Worm (Caenorhabditis elegans) whole organism, midembryonic: ENCODE measurements around the gene cnc-7.
"Not testable (repeated sequence)": the region's sequence is repeated elsewhere in the genome, so short reads cannot be mapped to it uniquely, and the experiment has no call there.

Source experiments
- flt-1 ChIP-seq: fragments of 200-800 bp; sonication (Bioruptor generic); IDR thresholded peaks from 2 replicates; pipeline ENCODE4 v1.3.6; 2022; ENCODE audit warnings: missing genetic modification characterization, missing compliant biosample characterization
- med-1 ChIP-seq: sonication (generic microtip); optimal IDR thresholded peaks from 2 replicates; lab custom pipeline; 2017; ENCODE audit warnings: missing genetic modification characterization, mild to moderate bottlenecking, missing compliant biosample characterization, antibody characterized with exemption, missing genetic modification reagents; ENCODE audit not compliant: insufficient read depth
- tab-1 ChIP-seq: fragments of 200-800 bp; sonication (Bioruptor generic); IDR thresholded peaks from 2 replicates; pipeline ENCODE4 v1.3.6; 2022; ENCODE audit warnings: missing genetic modification characterization, missing compliant biosample characterization
- ztf-23 ChIP-seq: fragments of 200-800 bp; sonication (Bioruptor generic); IDR thresholded peaks from 2 replicates; pipeline ENCODE4 v1.3.6; 2022; ENCODE audit warnings: missing genetic modification reagents, missing genetic modification characterization, missing compliant biosample characterization
- ztf-29 ChIP-seq: fragments of 200-800 bp; sonication (Bioruptor generic); IDR thresholded peaks from 2 replicates; pipeline ENCODE4 v1.3.6; 2022; ENCODE audit warnings: missing genetic modification reagents, missing genetic modification characterization, missing compliant biosample characterization

DNA sequence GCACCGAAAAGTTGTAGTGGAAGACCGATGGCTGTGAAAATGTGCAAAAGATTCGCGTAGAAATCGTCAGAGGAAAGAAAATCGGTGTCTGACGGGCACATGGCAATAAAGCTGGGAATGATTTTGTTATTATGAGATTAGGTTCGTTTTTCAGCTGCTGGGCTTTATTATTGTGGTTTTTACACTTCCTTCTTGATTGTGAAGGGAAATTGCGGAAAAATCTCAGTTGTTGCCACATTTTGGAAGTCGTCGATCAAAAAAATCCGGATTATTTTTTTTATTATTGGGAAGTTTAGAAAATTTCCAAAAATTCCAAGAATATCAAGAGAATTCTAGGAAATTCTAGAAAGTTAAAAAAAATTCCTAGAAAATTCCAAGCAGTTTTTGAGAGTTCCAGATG, 24.7 kb upstream of the cnc-7 start, which contains the start of gene srh-177:
- not testable (repeated sequence) for TF ChIP-seq flt-1 (GFP tag; lab: Robert Waterston, UW); tab-1 (GFP tag; lab: Robert Waterston, UW); ztf-23 (GFP tag; lab: Robert Waterston, UW); med-1; ztf-29 (GFP tag; lab: Robert Waterston, UW)
